Worm (Caenorhabditis elegans) whole organism, L4 larva: ENCODE results near the gene F40F9.10.

Experiments used
- ceh-62 ChIP-seq: sonication (generic microtip); optimal IDR thresholded peaks from 2 replicates; lab custom pipeline; 2017; ENCODE audit warnings: missing biosample characterization, missing genetic modification characterization
- egl-27 ChIP-seq: sonication (generic microtip); optimal IDR thresholded peaks from 3 replicates; lab custom pipeline; 2017; ENCODE audit warnings: missing biosample characterization, missing genetic modification reagents, missing genetic modification characterization
- hlh-11 ChIP-seq: fragments of 200-800 bp; sonication (Bioruptor generic); optimal IDR thresholded peaks from 2 replicates; lab custom pipeline; 2018; ENCODE audit warnings: mild to moderate bottlenecking, missing genetic modification characterization, missing compliant biosample characterization
- jun-1 ChIP-seq: fragments of 150-350 bp; optimal IDR thresholded peaks from 2 replicates; lab custom pipeline; 2014; ENCODE audit warnings: missing biosample characterization, missing genetic modification reagents, missing genetic modification characterization
- lsy-2 ChIP-seq, 2 experiments: fragments of 150-350 bp in 1 of 2; sonication (generic microtip) in 1 of 2; optimal IDR thresholded peaks; 2 replicates each; lab custom pipeline; 2014 to 2017; ENCODE audit warnings: missing biosample characterization in 2 of 2, missing genetic modification characterization in 2 of 2
- nhr-11 ChIP-seq: fragments of 150-350 bp; optimal IDR thresholded peaks from 2 replicates; lab custom pipeline; 2014; ENCODE audit warnings: missing biosample characterization, missing genetic modification characterization
- nhr-111 ChIP-seq: fragments of 200-800 bp; sonication (Bioruptor generic); optimal IDR thresholded peaks from 2 replicates; lab custom pipeline; 2018; ENCODE audit warnings: mild to moderate bottlenecking, missing genetic modification characterization, missing compliant biosample characterization
- nhr-76 ChIP-seq: fragments of 150-350 bp; optimal IDR thresholded peaks from 2 replicates; lab custom pipeline; 2014; ENCODE audit warnings: missing biosample characterization, missing genetic modification characterization
- pha-4 ChIP-seq, 2 experiments: fragments of 150-350 bp in 1 of 2; fragments of 200-800 bp in 1 of 2; sonication (Bioruptor generic) in 1 of 2; IDR thresholded peaks in 1 of 2; optimal IDR thresholded peaks in 1 of 2; 2 replicates each; pipeline versions ENCODE4 v1.3.6 to Lab custom; 2014 to 2022; ENCODE audit warnings: missing genetic modification characterization in 2 of 2, missing genetic modification reagents in 2 of 2, missing biosample characterization in 1 of 2, missing compliant biosample characterization in 1 of 2
- zfp-2 ChIP-seq: sonication (generic microtip); optimal IDR thresholded peaks from 2 replicates; lab custom pipeline; 2016; ENCODE audit warnings: mild to moderate bottlenecking, missing genetic modification characterization, missing compliant biosample characterization

DNA sequence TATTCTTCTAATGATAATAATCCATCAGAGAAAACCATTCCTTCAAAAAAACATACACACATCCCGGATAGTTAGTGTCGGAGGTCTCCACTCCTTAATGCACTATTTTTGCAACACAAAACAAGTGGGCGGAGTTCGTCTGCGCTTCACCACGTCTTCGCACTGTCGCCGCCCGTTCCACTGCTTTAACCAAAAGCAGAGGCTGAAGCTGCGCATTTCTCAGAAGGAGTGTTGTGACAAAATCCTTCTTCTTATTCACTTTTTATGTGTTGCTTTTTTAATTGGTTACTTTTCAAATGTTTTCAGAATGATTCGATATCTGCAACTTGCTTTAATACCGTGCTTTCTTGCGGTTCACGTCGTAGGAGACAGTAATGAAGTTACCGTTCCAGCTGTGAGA lies 31.5 kb upstream of the F40F9.10 start, which contains the start of gene F58E6.13:
- TF ChIP-seq nhr-11 (tag; lab: Kevin White, UChicago) (no peak), pha-4 (GFP tag; IDR thresholded peaks at IDR 0.05; lab: Robert Waterston, UW) (no peak), pha-4 (tag; optimal IDR thresholded peaks at IDR 0.05; lab: Kevin White, UChicago) (no peak), lsy-2 (tag; optimal IDR thresholded peaks at IDR 0.05; lab: Kevin White, UChicago) (no peak), nhr-111 (GFP tag; lab: Kevin White, UChicago) (no peak), nhr-76 (tag; lab: Kevin White, UChicago) (no peak), egl-27 (tag; lab: Kevin White, UChicago) (no peak), jun-1 (tag; lab: Kevin White, UChicago) (no peak), zfp-2 (tag; lab: Kevin White, UChicago) (no peak), hlh-11 (tag; lab: Kevin White, UChicago) (no peak), ceh-62 (tag; lab: Kevin White, UChicago) (no peak)
